Worm (Caenorhabditis elegans): Measurements from ENCODE around the gene Y59H11AR.10.
A peak's percentile ranks its signal among the peaks of the same experiment; 100 is the strongest.

DNA sequence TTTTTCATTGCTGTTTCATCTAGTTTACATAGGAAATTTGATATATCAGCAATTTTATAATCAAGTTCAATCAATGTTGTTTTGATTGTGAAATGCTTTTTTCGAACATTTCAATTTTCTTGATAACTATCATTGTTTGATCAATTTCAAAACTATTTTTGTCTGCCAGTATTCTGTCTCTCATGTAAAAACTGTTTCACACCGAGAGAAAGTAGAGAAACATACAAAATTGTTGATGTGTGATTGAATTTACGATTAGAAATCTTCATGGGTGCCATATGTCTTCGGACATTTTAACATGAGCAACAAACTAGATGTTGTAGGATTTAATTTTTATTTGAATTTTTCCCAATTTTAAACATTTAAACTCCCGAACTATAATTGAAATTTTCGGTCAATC lies 47.7 kb downstream of the Y59H11AR.10 start, which contains the start of gene C49C8.2:
- TF ChIP-seq fkh-8 (tag; optimal IDR thresholded peaks at IDR 0.05) (no peak), skn-1 (tag; optimal IDR thresholded peaks at IDR 0.05) (no peak), grh-1 (GFP tag; IDR thresholded peaks at IDR 0.05) (no peak), lsy-2 (tag; optimal IDR thresholded peaks at IDR 0.05) (peak in 1 of 2 experiments; percentile 30), dpl-1 (GFP tag; optimal IDR thresholded peaks at IDR 0.05) (no peak), lin-13 (GFP tag; optimal IDR thresholded peaks at IDR 0.05) (no peak), aha-1 (tag; optimal IDR thresholded peaks at IDR 0.05) (no peak), mdl-1 (tag; optimal IDR thresholded peaks at IDR 0.05) (no peak), elt-3 (tag; optimal IDR thresholded peaks at IDR 0.05) (no peak), nhr-20 (tag; optimal IDR thresholded peaks at IDR 0.05) (no peak), ztf-11 (tag; optimal IDR thresholded peaks at IDR 0.05) (no peak), egl-27 (tag; optimal IDR thresholded peaks at IDR 0.05) (no peak)

Data from whole organism, L1 larva.